Fruit fly (Drosophila melanogaster): ENCODE data around the gene CG16984.
A peak's percentile ranks its signal among the peaks of the same experiment; 100 is the strongest.

Gene CG16984

dm6 chr3L:2578315-2578714 is 17.3 kb upstream of the CG16984 start:
- TF ChIP-seq Hr83 (GFP tag; optimal IDR thresholded peaks at IDR 0.05; ENCODE audit: poor library complexity, severe bottlenecking) (no peak), jim (GFP tag; optimal IDR thresholded peaks at IDR 0.05) (no peak), brk (GFP tag; optimal IDR thresholded peaks at IDR 0.05) (no peak), Mio (GFP tag; optimal IDR thresholded peaks at IDR 0.05) (no peak)

dm6 chr3L:2578737-2579136 is 16.8 kb upstream of the CG16984 start:
- TF ChIP-seq CG9705 (GFP tag; optimal IDR thresholded peaks at IDR 0.05) (no peak), ey (GFP tag; optimal IDR thresholded peaks at IDR 0.05) (peak; percentile 28), fru (GFP tag; optimal IDR thresholded peaks at IDR 0.05) (peak; percentile 23), tai (GFP tag; optimal IDR thresholded peaks at IDR 0.05) (peak; percentile 13), rgr (GFP tag; optimal IDR thresholded peaks at IDR 0.05) (peak; percentile 32), h (GFP tag; optimal IDR thresholded peaks at IDR 0.05) (peak; percentile 7), foxo (GFP tag; optimal IDR thresholded peaks at IDR 0.05) (no peak), sv (GFP tag; optimal IDR thresholded peaks at IDR 0.05) (peak; percentile 56), Sp1 (GFP tag; optimal IDR thresholded peaks at IDR 0.05) (peak; percentile 15), OdsH (GFP tag; optimal IDR thresholded peaks at IDR 0.05) (peak; percentile 3), HLH106 (tag; optimal IDR thresholded peaks at IDR 0.05) (peak; percentile 1), Jra (GFP tag; optimal IDR thresholded peaks at IDR 0.05) (no peak)

- TF ChIP-seq Rel (GFP tag; optimal IDR thresholded peaks at IDR 0.05) (no peak), Rel (tag; optimal IDR thresholded peaks at IDR 0.05) (peak; percentile 96), Hnf4 (GFP tag; optimal IDR thresholded peaks at IDR 0.05) (no peak)
Observed at dm6 chr3L:2579557-2580224, 15.9 kb upstream of the CG16984 start.

dm6 chr3L:2581343-2581825 is 14.2 kb upstream of the CG16984 start:
- peak; percentile 72 for TF ChIP-seq br (GFP tag; optimal IDR thresholded peaks at IDR 0.05)
- TF ChIP-seq dmrt93B (GFP tag; optimal IDR thresholded peaks at IDR 0.05): peak; percentile 44
- no peak for TF ChIP-seq Vsx2 (GFP tag; optimal IDR thresholded peaks at IDR 0.05; ENCODE audit: partially characterized antibody)
- TF ChIP-seq Dif (GFP tag; optimal IDR thresholded peaks at IDR 0.05; ENCODE audit: partially characterized antibody): no peak
- TF ChIP-seq psq (GFP tag; optimal IDR thresholded peaks at IDR 0.05): peak; percentile 69
- TF ChIP-seq usp (GFP tag; optimal IDR thresholded peaks at IDR 0.05): no peak
- TF ChIP-seq CG9705 (GFP tag; optimal IDR thresholded peaks at IDR 0.05): no peak
- no peak for TF ChIP-seq Abd-B (GFP tag; optimal IDR thresholded peaks at IDR 0.05)
- TF ChIP-seq CrebA (GFP tag; optimal IDR thresholded peaks at IDR 0.05; ENCODE audit: borderline replicate concordance): no peak
- peak; percentile 67 for TF ChIP-seq fru (GFP tag; optimal IDR thresholded peaks at IDR 0.05)
- TF ChIP-seq Myc (optimal IDR thresholded peaks at IDR 0.05): no peak
- TF ChIP-seq Rel (GFP tag; optimal IDR thresholded peaks at IDR 0.05): no peak
- TF ChIP-seq Rel (tag; optimal IDR thresholded peaks at IDR 0.05): no peak
- TF ChIP-seq Hr78 (GFP tag; optimal IDR thresholded peaks at IDR 0.05): no peak
- peak; percentile 70 for TF ChIP-seq Sp1 (GFP tag; optimal IDR thresholded peaks at IDR 0.05)
- TF ChIP-seq brk (GFP tag; optimal IDR thresholded peaks at IDR 0.05): no peak
- TF ChIP-seq foxo (GFP tag; optimal IDR thresholded peaks at IDR 0.05): peak in 1 of 2 experiments; percentile 64
- peak; percentile 16 for TF ChIP-seq Jra (GFP tag; optimal IDR thresholded peaks at IDR 0.05)
- TF ChIP-seq OdsH (GFP tag; optimal IDR thresholded peaks at IDR 0.05): peak; percentile 57
- TF ChIP-seq dl (GFP tag; optimal IDR thresholded peaks at IDR 0.05; ENCODE audit: insufficient read depth in 1 of 2, partially characterized antibody in 2 of 2): no peak
- no peak for TF ChIP-seq lola (GFP tag; optimal IDR thresholded peaks at IDR 0.05)
- peak; percentile 53 for TF ChIP-seq sage (GFP tag; optimal IDR thresholded peaks at IDR 0.05)
- TF ChIP-seq woc (GFP tag; optimal IDR thresholded peaks at IDR 0.05): peak; percentile 33
- no peak for TF ChIP-seq pan (optimal IDR thresholded peaks at IDR 0.05)
- TF ChIP-seq tai (GFP tag; optimal IDR thresholded peaks at IDR 0.05): no peak
- peak; percentile 52 for TF ChIP-seq HLH106 (tag; optimal IDR thresholded peaks at IDR 0.05)
- TF ChIP-seq Hnf4 (GFP tag; optimal IDR thresholded peaks at IDR 0.05): peak; percentile 50
- TF ChIP-seq sv (GFP tag; optimal IDR thresholded peaks at IDR 0.05): peak; percentile 66
- no peak for TF ChIP-seq Mio (GFP tag; optimal IDR thresholded peaks at IDR 0.05)
- TF ChIP-seq jim (GFP tag; optimal IDR thresholded peaks at IDR 0.05): no peak
- peak; percentile 71 for TF ChIP-seq h (GFP tag; optimal IDR thresholded peaks at IDR 0.05)
- TF ChIP-seq dsf (GFP tag; optimal IDR thresholded peaks at IDR 0.05; ENCODE audit: borderline replicate concordance): no peak
- TF ChIP-seq N (GFP tag; optimal IDR thresholded peaks at IDR 0.05): no peak
- TF ChIP-seq Hr83 (GFP tag; optimal IDR thresholded peaks at IDR 0.05; ENCODE audit: poor library complexity, severe bottlenecking): peak; percentile 4
- peak; percentile 72 for TF ChIP-seq rgr (GFP tag; optimal IDR thresholded peaks at IDR 0.05)
- TF ChIP-seq Dfd (GFP tag; optimal IDR thresholded peaks at IDR 0.05): no peak
- peak; percentile 63 for TF ChIP-seq ey (GFP tag; optimal IDR thresholded peaks at IDR 0.05)
- TF ChIP-seq CG32264 (GFP tag; optimal IDR thresholded peaks at IDR 0.05): peak; percentile 59
- TF ChIP-seq GATAd (GFP tag; optimal IDR thresholded peaks at IDR 0.05): no peak

All from whole organism, wandering third instar larva.